Worm (Caenorhabditis elegans) whole organism, early embryonic: ENCODE data around the gene B0361.11.

ENCODE experiments used
- B0310.2 ChIP-seq: sonication (generic microtip); optimal IDR thresholded peaks from 2 replicates; lab custom pipeline; 2016; ENCODE audit warnings: mild to moderate bottlenecking, missing genetic modification characterization, missing compliant biosample characterization
- F13C5.2 ChIP-seq: sonication (generic microtip); optimal IDR thresholded peaks from 2 replicates; lab custom pipeline; 2017; ENCODE audit warnings: mild to moderate bottlenecking, missing genetic modification characterization, inconsistent platforms, missing compliant biosample characterization
- aly-1 ChIP-seq: sonication (generic microtip); optimal IDR thresholded peaks from 2 replicates; lab custom pipeline; 2016; ENCODE audit warnings: missing genetic modification characterization, missing compliant biosample characterization
- ama-1 ChIP-seq: fragments of 150-350 bp; optimal IDR thresholded peaks from 2 replicates; lab custom pipeline; 2014
- ceh-13 ChIP-seq: fragments of 200-800 bp; sonication (Bioruptor generic); optimal IDR thresholded peaks from 2 replicates; lab custom pipeline; 2018; ENCODE audit warnings: mild to moderate bottlenecking, missing genetic modification characterization, missing compliant biosample characterization
- ceh-36 ChIP-seq: sonication (generic microtip); optimal IDR thresholded peaks from 2 replicates; lab custom pipeline; 2016; ENCODE audit warnings: missing genetic modification characterization, inconsistent platforms, missing compliant biosample characterization
- ets-7 ChIP-seq: sonication (generic microtip); optimal IDR thresholded peaks from 2 replicates; lab custom pipeline; 2016; ENCODE audit warnings: missing genotype, missing genetic modification characterization, missing compliant biosample characterization
- flt-1 ChIP-seq: fragments of 200-800 bp; sonication (Bioruptor generic); IDR thresholded peaks from 2 replicates; pipeline ENCODE4 v1.3.6; 2022; ENCODE audit warnings: missing genetic modification characterization, missing compliant biosample characterization
- hmbx-1 ChIP-seq: sonication (generic microtip); optimal IDR thresholded peaks from 2 replicates; lab custom pipeline; 2016; ENCODE audit warnings: mild to moderate bottlenecking, missing genetic modification characterization, missing compliant biosample characterization
- hmg-4 ChIP-seq: fragments of 200-800 bp; sonication (Bioruptor generic); optimal IDR thresholded peaks from 2 replicates; lab custom pipeline; 2018; ENCODE audit warnings: mild to moderate bottlenecking, missing genetic modification characterization, missing compliant biosample characterization
- hnd-1 ChIP-seq: sonication (generic microtip); optimal IDR thresholded peaks from 2 replicates; lab custom pipeline; 2016; ENCODE audit warnings: missing genetic modification characterization, missing compliant biosample characterization
- pes-1 ChIP-seq: fragments of 200-800 bp; sonication (Bioruptor generic); IDR thresholded peaks from 2 replicates; pipeline ENCODE4 v1.3.6; 2022; ENCODE audit warnings: missing genetic modification reagents, missing genetic modification characterization, missing compliant biosample characterization
- scrt-1 ChIP-seq: fragments of 200-800 bp; sonication (Bioruptor generic); IDR thresholded peaks from 2 replicates; pipeline ENCODE4 v1.3.6; 2022; ENCODE audit warnings: missing genetic modification characterization, missing compliant biosample characterization
- sea-1 ChIP-seq: fragments of 200-800 bp; sonication (Bioruptor generic); conservative IDR thresholded peaks from 2 replicates; pipeline ENCODE4 v1.3.6; 2022; ENCODE audit warnings: missing genetic modification characterization, missing compliant biosample characterization
- tbx-11 ChIP-seq: fragments of 200-800 bp; sonication (Bioruptor generic); IDR thresholded peaks from 2 replicates; pipeline ENCODE4 v1.3.6; 2022; ENCODE audit warnings: missing genetic modification characterization, missing compliant biosample characterization
- tbx-37 ChIP-seq: fragments of 200-800 bp; sonication (Bioruptor generic); conservative IDR thresholded peaks from 2 replicates; pipeline ENCODE4 v1.3.6; 2022; ENCODE audit warnings: missing genetic modification reagents, missing genetic modification characterization, missing compliant biosample characterization
- tra-4 ChIP-seq: sonication (generic microtip); optimal IDR thresholded peaks from 2 replicates; lab custom pipeline; 2017; ENCODE audit warnings: missing genetic modification characterization, missing compliant biosample characterization

Gene B0361.11

DNA sequence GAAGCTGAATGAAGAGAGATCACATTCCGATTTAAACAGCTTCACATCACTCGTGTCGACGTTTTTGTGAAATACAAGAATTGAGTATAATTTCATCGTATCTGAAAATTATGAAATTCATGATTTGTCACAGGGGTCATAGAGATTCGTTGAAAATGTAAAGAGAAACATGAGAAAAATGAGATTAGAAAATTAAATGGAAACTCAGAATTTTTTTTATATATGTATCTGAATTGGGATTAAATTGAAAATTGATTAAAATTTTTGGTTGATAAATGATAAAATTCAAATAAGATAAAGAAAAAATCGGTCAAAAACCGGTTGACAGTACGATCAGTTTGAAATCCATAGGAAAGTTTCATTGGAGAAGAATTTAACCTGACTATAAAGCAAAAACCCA, 10.1 kb downstream of the B0361.11 start, which contains the start of gene ykt-6:
ykt-6 (minus strand) TSS at position 101 of the 400 bp plus-strand sequence.
- TF ChIP-seq hmg-4 (GFP tag; lab: Kevin White, UChicago) (no peak), tbx-37 (GFP tag; lab: Robert Waterston, UW) (no peak), tra-4 (tag; lab: Kevin White, UChicago) (no peak), pes-1 (GFP tag; lab: Robert Waterston, UW) (no peak), ceh-36 (tag; lab: Kevin White, UChicago) (no peak), ets-7 (tag; lab: Kevin White, UChicago) (no peak)

ce11 chrIII:7290462-7290861, 13.1 kb downstream of the B0361.11 start, which contains the start of gene algn-11:
algn-11 (minus strand) TSS chrIII:7290562.
- no peak for TF ChIP-seq hmg-4 (GFP tag; lab: Kevin White, UChicago)
- no peak for TF ChIP-seq flt-1 (GFP tag; lab: Robert Waterston, UW)
- TF ChIP-seq F13C5.2 (tag; lab: Kevin White, UChicago): no peak
- no peak for TF ChIP-seq tbx-37 (GFP tag; lab: Robert Waterston, UW)
- no peak for TF ChIP-seq ceh-36 (tag; lab: Kevin White, UChicago)
- no peak for TF ChIP-seq hmbx-1 (tag; lab: Kevin White, UChicago)
- TF ChIP-seq B0310.2 (tag; lab: Kevin White, UChicago): no peak
- no peak for TF ChIP-seq sea-1 (GFP tag; lab: Robert Waterston, UW)
- no peak for TF ChIP-seq hnd-1 (tag; lab: Kevin White, UChicago)

DNA sequence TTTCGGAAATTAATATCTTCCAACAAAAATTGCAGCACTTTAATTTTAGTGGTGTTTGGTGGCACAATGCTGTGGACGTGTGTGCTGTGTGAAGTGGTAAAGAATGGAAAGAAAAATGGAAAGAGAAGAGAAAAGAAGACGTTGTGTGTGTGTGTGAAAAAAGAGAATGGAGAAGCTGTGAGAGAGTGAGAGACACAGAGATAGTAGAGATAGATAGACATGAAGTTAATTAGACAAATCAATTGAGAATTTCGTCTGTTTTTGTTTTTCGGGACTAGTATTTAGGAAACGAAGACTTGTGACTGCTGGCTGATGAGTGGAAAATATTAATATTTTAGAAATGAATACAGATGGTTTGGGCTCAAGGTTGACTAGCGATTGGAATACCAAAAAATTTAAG, 13.8 kb downstream of the B0361.11 start:
- TF ChIP-seq aly-1: no peak
- TF ChIP-seq tbx-37 (GFP tag; lab: Robert Waterston, UW): no peak
- TF ChIP-seq tbx-11: no peak
- TF ChIP-seq ceh-13 (GFP tag; lab: Kevin White, UChicago): no peak
- no peak for TF ChIP-seq scrt-1
- TF ChIP-seq tra-4 (tag; lab: Kevin White, UChicago): no peak
- TF ChIP-seq hnd-1 (tag; lab: Kevin White, UChicago): no peak
- no peak for TF ChIP-seq ceh-36 (tag; lab: Kevin White, UChicago)
- TF ChIP-seq pes-1 (GFP tag; lab: Robert Waterston, UW): no peak
- no peak for TF ChIP-seq B0310.2 (tag; lab: Kevin White, UChicago)
- no peak for TF ChIP-seq flt-1 (GFP tag; lab: Robert Waterston, UW)
- TF ChIP-seq F13C5.2 (tag; lab: Kevin White, UChicago): no peak
- no peak for TF ChIP-seq hmbx-1 (tag; lab: Kevin White, UChicago)
- TF ChIP-seq ets-7 (tag; lab: Kevin White, UChicago): no peak
- TF ChIP-seq hmg-4 (GFP tag; lab: Kevin White, UChicago): no peak
- TF ChIP-seq ama-1 (lab: Kevin White, UChicago): no peak
- no peak for TF ChIP-seq sea-1 (GFP tag; lab: Robert Waterston, UW)

DNA sequence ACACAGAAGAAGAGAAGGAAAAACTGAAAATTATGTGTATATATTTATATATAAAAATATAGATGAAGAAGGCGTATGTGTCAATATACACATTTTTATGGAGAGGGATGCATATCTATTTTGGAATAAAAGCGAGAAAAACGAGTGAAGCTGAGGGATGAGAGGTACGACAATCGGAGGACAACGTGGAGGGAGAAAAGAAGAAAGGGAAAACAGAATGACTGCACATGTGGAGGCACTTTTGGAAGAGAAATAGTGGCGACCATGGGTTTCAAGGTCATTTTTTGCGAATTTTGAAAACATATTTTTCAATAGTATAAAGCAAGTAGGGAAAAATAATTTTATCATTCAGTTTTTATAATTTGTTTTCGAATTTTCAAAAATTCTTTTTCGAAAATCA, 15.2 kb downstream of the B0361.11 start:
- TF ChIP-seq ceh-13 (GFP tag; lab: Kevin White, UChicago) (no peak), hmbx-1 (tag; lab: Kevin White, UChicago) (no peak), F13C5.2 (tag; lab: Kevin White, UChicago) (no peak), flt-1 (GFP tag; lab: Robert Waterston, UW) (no peak), scrt-1 (no peak), ama-1 (lab: Kevin White, UChicago) (no peak), hnd-1 (tag; lab: Kevin White, UChicago) (no peak), tbx-37 (GFP tag; lab: Robert Waterston, UW) (no peak), ets-7 (tag; lab: Kevin White, UChicago) (no peak), B0310.2 (tag; lab: Kevin White, UChicago) (no peak), tra-4 (tag; lab: Kevin White, UChicago) (no peak), hmg-4 (GFP tag; lab: Kevin White, UChicago) (no peak)

ce11 chrIII:7293075-7293684, 15.8 kb downstream of the B0361.11 start, which contains the start of gene cwf-19L2:
cwf-19L2 (plus strand) TSS chrIII:7293634.
- TF ChIP-seq tbx-11 (no peak), aly-1 (no peak), pes-1 (GFP tag; lab: Robert Waterston, UW) (no peak), sea-1 (GFP tag; lab: Robert Waterston, UW) (no peak), hmg-4 (GFP tag; lab: Kevin White, UChicago) (no peak), flt-1 (GFP tag; lab: Robert Waterston, UW) (no peak), scrt-1 (no peak), hmbx-1 (tag; lab: Kevin White, UChicago) (no peak), F13C5.2 (tag; lab: Kevin White, UChicago) (no peak)

ce11 chrIII:7296092-7296668, 18.8 kb downstream of the B0361.11 start:
- TF ChIP-seq ama-1 (lab: Kevin White, UChicago) (no peak), tbx-37 (GFP tag; lab: Robert Waterston, UW) (no peak), tbx-11 (no peak), aly-1 (no peak), tra-4 (tag; lab: Kevin White, UChicago) (no peak), ets-7 (tag; lab: Kevin White, UChicago) (no peak), ceh-13 (GFP tag; lab: Kevin White, UChicago) (no peak), hmg-4 (GFP tag; lab: Kevin White, UChicago) (no peak), flt-1 (GFP tag; lab: Robert Waterston, UW) (no peak), ceh-36 (tag; lab: Kevin White, UChicago) (no peak), sea-1 (GFP tag; lab: Robert Waterston, UW) (no peak), pes-1 (GFP tag; lab: Robert Waterston, UW) (no peak)
